Fruit fly (Drosophila melanogaster): ENCODE measurements around the gene CG10616.

The CG10616 gene

dm6 chr3L:12523941-12524340 lies 52.4 kb downstream of the CG10616 start, which contains the start of the genes ver and Gcn5 (continued):
- peak; percentile 87; the same call in 2 of the 3 replicates for TF ChIP-seq C15 (GFP tag; IDR thresholded peaks at IDR 0.05)
- TF ChIP-seq psq (GFP tag; optimal IDR thresholded peaks at IDR 0.05) = peak; percentile 73
- TF ChIP-seq maf-S (GFP tag; optimal IDR thresholded peaks at IDR 0.05) = peak; percentile 81
- peak; percentile 88 for TF ChIP-seq CG5953 (GFP tag; IDR thresholded peaks at IDR 0.05)
- TF ChIP-seq vnd (GFP tag; IDR thresholded peaks at IDR 0.05; ENCODE audit: partially characterized antibody) = no peak
- TF ChIP-seq HHEX (GFP tag; optimal IDR thresholded peaks at IDR 0.05) = peak; percentile 93
- TF ChIP-seq HLH54F (GFP tag; optimal IDR thresholded peaks at IDR 0.05) = peak; percentile 89
- TF ChIP-seq chm (GFP tag; IDR thresholded peaks at IDR 0.05) = peak; percentile 92
- peak; percentile 91 for TF ChIP-seq CG13894 (tag; optimal IDR thresholded peaks at IDR 0.05)
- peak; percentile 87 for TF ChIP-seq cwo (GFP tag; optimal IDR thresholded peaks at IDR 0.05)
- no peak for TF ChIP-seq tna (GFP tag; IDR thresholded peaks at IDR 0.05; ENCODE audit: partially characterized antibody)
- peak; percentile 86 for TF ChIP-seq sqz (GFP tag; optimal IDR thresholded peaks at IDR 0.05)
- TF ChIP-seq ems (GFP tag; optimal IDR thresholded peaks at IDR 0.05) = peak; percentile 90
- TF ChIP-seq CG30020 (tag; optimal IDR thresholded peaks at IDR 0.05) = peak; percentile 72
- TF ChIP-seq ewg (GFP tag; optimal IDR thresholded peaks at IDR 0.05) = peak; percentile 90
- TF ChIP-seq Hr78 (GFP tag; optimal IDR thresholded peaks at IDR 0.05) = no peak
- TF ChIP-seq CG9797 (GFP tag; optimal IDR thresholded peaks at IDR 0.05) = peak; percentile 67
- TF ChIP-seq CG10565 (GFP tag; optimal IDR thresholded peaks at IDR 0.05) = peak; percentile 14
- peak; percentile 79 for TF ChIP-seq peb (GFP tag; IDR thresholded peaks at IDR 0.05)
- TF ChIP-seq CG6813 (GFP tag; optimal IDR thresholded peaks at IDR 0.05) = peak; percentile 83
- TF ChIP-seq Asciz (GFP tag; optimal IDR thresholded peaks at IDR 0.05) = peak; percentile 87
- TF ChIP-seq Optix (GFP tag; IDR thresholded peaks at IDR 0.05) = peak; percentile 87
- TF ChIP-seq Sry-δ (GFP tag; optimal IDR thresholded peaks at IDR 0.05) = peak; percentile 41
- peak; percentile 68 for TF ChIP-seq CTCF (GFP tag; optimal IDR thresholded peaks at IDR 0.05)
- TF ChIP-seq Side (GFP tag; optimal IDR thresholded peaks at IDR 0.05) = peak; percentile 78
- peak; percentile 33 for TF ChIP-seq Hey (tag; optimal IDR thresholded peaks at IDR 0.05)
- TF ChIP-seq exex (tag; optimal IDR thresholded peaks at IDR 0.05) = peak; percentile 73
- peak; percentile 96 for TF ChIP-seq Drgx (GFP tag; IDR thresholded peaks at IDR 0.05)
- peak; percentile 80 for TF ChIP-seq CG7786 (GFP tag; optimal IDR thresholded peaks at IDR 0.05)
- peak; percentile 94 for TF ChIP-seq CG14014 (GFP tag; IDR thresholded peaks at IDR 0.05)
- TF ChIP-seq Ets65A (GFP tag) = peak; percentile 98
- TF ChIP-seq PHDP (tag; optimal IDR thresholded peaks at IDR 0.05) = peak; percentile 94
- peak; percentile 85 for TF ChIP-seq CG11723 (GFP tag; optimal IDR thresholded peaks at IDR 0.05)
- peak; percentile 86 for TF ChIP-seq CG12942 (GFP tag; optimal IDR thresholded peaks at IDR 0.05)
- peak; percentile 66 for TF ChIP-seq CG3995 (GFP tag; optimal IDR thresholded peaks at IDR 0.05)
- peak; percentile 97 for TF ChIP-seq vvl (GFP tag; IDR thresholded peaks at IDR 0.05)
- peak; percentile 71 for TF ChIP-seq crc (GFP tag; optimal IDR thresholded peaks at IDR 0.05)
- peak; percentile 76 for TF ChIP-seq CG6854 (GFP tag; optimal IDR thresholded peaks at IDR 0.05)
- TF ChIP-seq trh (GFP tag; optimal IDR thresholded peaks at IDR 0.05) = peak; percentile 77
- TF ChIP-seq CG18619 (GFP tag; optimal IDR thresholded peaks at IDR 0.05) = peak; percentile 88
- no peak for TF ChIP-seq sd (tag; optimal IDR thresholded peaks at IDR 0.05)
- TF ChIP-seq p53 (GFP tag; optimal IDR thresholded peaks at IDR 0.05) = peak; percentile 27
- TF ChIP-seq Med (GFP tag) = peak; percentile 98
- TF ChIP-seq pho (GFP tag; optimal IDR thresholded peaks at IDR 0.05) = peak; percentile 88
- TF ChIP-seq lbe (GFP tag; optimal IDR thresholded peaks at IDR 0.05) = peak; percentile 99
- peak; percentile 95 for TF ChIP-seq CG31441 (GFP tag; IDR thresholded peaks at IDR 0.05)
- peak; percentile 65; the same call in 1 of the 2 replicates for TF ChIP-seq CG43689 (GFP tag; IDR thresholded peaks at IDR 0.05)
- peak; percentile 92 for TF ChIP-seq CG13424 (tag; optimal IDR thresholded peaks at IDR 0.05)
- peak; percentile 86 for TF ChIP-seq B-H2 (GFP tag; optimal IDR thresholded peaks at IDR 0.05)
- peak; percentile 95 for TF ChIP-seq CG32532 (GFP tag; IDR thresholded peaks at IDR 0.05)
- TF ChIP-seq CG6272 (GFP tag; IDR thresholded peaks at IDR 0.05) = peak; percentile 94
- TF ChIP-seq sug (tag; optimal IDR thresholded peaks at IDR 0.05) = peak; percentile 84
